Worm (Caenorhabditis elegans) whole organism, L2 larva: Measurements from ENCODE around the gene skpo-1.
A peak's percentile ranks its signal among the peaks of the same experiment; 100 is the strongest.

Source experiments
- C34F6.9 ChIP-seq: fragments of 150-350 bp; optimal IDR thresholded peaks from 2 replicates; lab custom pipeline; 2014; ENCODE audit warnings: missing biosample characterization, missing genetic modification characterization
- R02D3.7 ChIP-seq: fragments of 150-350 bp; optimal IDR thresholded peaks from 2 replicates; lab custom pipeline; 2014; ENCODE audit warnings: missing biosample characterization, missing genetic modification characterization
- ZK546.5 ChIP-seq: sonication (generic microtip); optimal IDR thresholded peaks from 2 replicates; lab custom pipeline; 2017; ENCODE audit warnings: missing biosample characterization, missing genetic modification characterization
- alr-1 ChIP-seq: fragments of 150-350 bp; optimal IDR thresholded peaks from 2 replicates; lab custom pipeline; 2014; ENCODE audit warnings: missing biosample characterization, missing genetic modification characterization
- blmp-1 ChIP-seq: sonication (generic microtip); optimal IDR thresholded peaks from 2 replicates; lab custom pipeline; 2017; ENCODE audit warnings: missing genetic modification characterization, mild to moderate bottlenecking, missing compliant biosample characterization, antibody characterized with exemption, moderate library complexity; ENCODE audit not compliant: insufficient read depth
- ceh-16 ChIP-seq: fragments of 150-350 bp; optimal IDR thresholded peaks from 2 replicates; lab custom pipeline; 2014; ENCODE audit warnings: missing biosample characterization, missing genetic modification characterization
- dmd-4 ChIP-seq: sonication (generic microtip); optimal IDR thresholded peaks from 2 replicates; lab custom pipeline; 2017; ENCODE audit warnings: missing biosample characterization, missing genetic modification characterization
- egl-27 ChIP-seq: sonication (generic microtip); optimal IDR thresholded peaks from 3 replicates; lab custom pipeline; 2017; ENCODE audit warnings: missing biosample characterization, missing genetic modification reagents, missing genetic modification characterization
- elt-1 ChIP-seq: fragments of 150-350 bp; optimal IDR thresholded peaks from 2 replicates; lab custom pipeline; 2014; ENCODE audit warnings: missing biosample characterization, missing genetic modification characterization
- elt-3 ChIP-seq: sonication (generic microtip); optimal IDR thresholded peaks from 2 replicates; lab custom pipeline; 2017; ENCODE audit warnings: missing biosample characterization, missing genetic modification characterization
- fos-1 ChIP-seq: fragments of 150-350 bp; optimal IDR thresholded peaks from 2 replicates; lab custom pipeline; 2014; ENCODE audit warnings: missing biosample characterization, missing genetic modification characterization
- gmeb-1 ChIP-seq: fragments of 150-350 bp; optimal IDR thresholded peaks from 2 replicates; lab custom pipeline; 2014; ENCODE audit warnings: missing biosample characterization, missing genetic modification characterization
- lin-39 ChIP-seq: fragments of 150-350 bp; optimal IDR thresholded peaks from 2 replicates; lab custom pipeline; 2014; ENCODE audit warnings: missing biosample characterization, missing genetic modification reagents, missing genetic modification characterization
- mab-5 ChIP-seq: fragments of 150-350 bp; optimal IDR thresholded peaks from 2 replicates; lab custom pipeline; 2014; ENCODE audit warnings: missing biosample characterization, missing genetic modification characterization
- nhr-10 ChIP-seq: sonication (generic microtip); optimal IDR thresholded peaks from 2 replicates; lab custom pipeline; 2017; ENCODE audit warnings: missing biosample characterization, missing genetic modification characterization
- nhr-129 ChIP-seq: fragments of 150-350 bp; optimal IDR thresholded peaks from 2 replicates; lab custom pipeline; 2014; ENCODE audit warnings: missing biosample characterization, missing genetic modification characterization
- nhr-23 ChIP-seq: fragments of 150-350 bp; optimal IDR thresholded peaks from 2 replicates; lab custom pipeline; 2014; ENCODE audit warnings: missing biosample characterization, missing genetic modification reagents, missing genetic modification characterization
- nhr-237 ChIP-seq: fragments of 150-350 bp; optimal IDR thresholded peaks from 2 replicates; lab custom pipeline; 2014; ENCODE audit warnings: missing biosample characterization, missing genetic modification characterization
- nhr-25 ChIP-seq: fragments of 150-350 bp; sonication (generic microtip); optimal IDR thresholded peaks from 3 replicates; lab custom pipeline; 2014; ENCODE audit warnings: missing biosample characterization, missing genetic modification characterization
- nhr-77 ChIP-seq: fragments of 150-350 bp; optimal IDR thresholded peaks from 2 replicates; lab custom pipeline; 2014; ENCODE audit warnings: missing biosample characterization, missing genetic modification characterization
- sem-4 ChIP-seq: fragments of 150-350 bp; optimal IDR thresholded peaks from 2 replicates; lab custom pipeline; 2014; ENCODE audit warnings: missing biosample characterization, missing genetic modification reagents, missing genetic modification characterization
- skn-1 ChIP-seq: sonication (generic microtip); optimal IDR thresholded peaks from 2 replicates; lab custom pipeline; 2017; ENCODE audit warnings: missing biosample characterization, missing genetic modification characterization
- sma-3 ChIP-seq: sonication (generic microtip); optimal IDR thresholded peaks from 2 replicates; lab custom pipeline; 2016; ENCODE audit warnings: missing genetic modification reagents, missing genetic modification characterization, missing compliant biosample characterization
- sma-9 ChIP-seq, 2 experiments: fragments of 150-350 bp in 1 of 2; sonication (generic microtip) in 1 of 2; optimal IDR thresholded peaks; 2 replicates each; lab custom pipeline; 2014 to 2016; ENCODE audit warnings: missing genetic modification characterization in 2 of 2, mild to moderate bottlenecking in 1 of 2, missing biosample characterization in 1 of 2, missing compliant biosample characterization in 1 of 2, missing genetic modification reagents in 1 of 2, moderate library complexity in 1 of 2
- snpc-4 ChIP-seq: fragments of 150-350 bp; optimal IDR thresholded peaks from 2 replicates; lab custom pipeline; 2014; ENCODE audit warnings: missing biosample characterization, missing genetic modification characterization
- unc-55 ChIP-seq: fragments of 150-350 bp; sonication (generic microtip); optimal IDR thresholded peaks from 3 replicates; lab custom pipeline; 2014; ENCODE audit warnings: missing biosample characterization, missing genetic modification reagents, missing genetic modification characterization
- unc-62 ChIP-seq: fragments of 150-350 bp; optimal IDR thresholded peaks from 2 replicates; lab custom pipeline; 2014; ENCODE audit warnings: missing biosample characterization, missing genetic modification reagents, missing genetic modification characterization
- zag-1 ChIP-seq: fragments of 150-350 bp; optimal IDR thresholded peaks from 2 replicates; lab custom pipeline; 2014; ENCODE audit warnings: missing biosample characterization, missing genetic modification characterization
- ztf-1 ChIP-seq: fragments of 200-800 bp; sonication (Bioruptor generic); conservative IDR thresholded peaks from 2 replicates; pipeline ENCODE4 v1.3.6; 2022; ENCODE audit warnings: missing genetic modification characterization, missing compliant biosample characterization
- ztf-11 ChIP-seq: sonication (generic microtip); optimal IDR thresholded peaks from 2 replicates; lab custom pipeline; 2017; ENCODE audit warnings: missing biosample characterization, missing genetic modification characterization
- ztf-4 ChIP-seq: fragments of 150-350 bp; optimal IDR thresholded peaks from 2 replicates; lab custom pipeline; 2014; ENCODE audit warnings: missing biosample characterization, missing genetic modification characterization

Gene skpo-1

ce11 chrII:8404748-8405147, at the start of gene skpo-1:
TSS of gene skpo-1 (minus strand) at chrII:8404848.
- TF ChIP-seq zag-1 (tag; lab: Kevin White, UChicago): no peak
- TF ChIP-seq unc-62 (GFP tag; lab: Kevin White, UChicago): no peak
- no peak for TF ChIP-seq dmd-4 (tag; lab: Kevin White, UChicago)

DNA sequence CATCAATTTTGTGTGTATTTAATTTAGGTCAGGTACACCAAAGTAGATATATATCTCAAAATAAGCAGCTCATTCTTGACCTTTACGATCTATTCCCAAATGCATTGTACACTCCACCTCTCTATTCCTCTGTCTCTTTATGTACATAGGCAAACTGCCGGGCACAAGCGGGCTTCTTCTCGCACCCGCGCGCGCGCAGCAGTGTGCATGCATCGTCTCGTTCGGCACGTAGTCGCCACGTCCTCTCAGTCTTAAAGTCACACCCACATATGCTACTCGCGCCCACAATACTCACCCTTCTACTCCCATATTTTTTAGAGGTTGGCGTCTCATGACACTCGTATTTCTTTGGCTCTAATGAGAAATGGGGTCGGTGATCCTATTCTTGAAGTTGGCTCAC, 46.8 kb upstream of the skpo-1 start:
- peak; percentile 6 for TF ChIP-seq zag-1 (tag; lab: Kevin White, UChicago)
- TF ChIP-seq ztf-4 (tag; lab: Kevin White, UChicago): no peak
- peak; percentile 18 for TF ChIP-seq nhr-129
- TF ChIP-seq sma-9 (GFP tag; optimal IDR thresholded peaks at IDR 0.05; lab: Kevin White, UChicago): no peak
- no peak for TF ChIP-seq sma-9 (tag; optimal IDR thresholded peaks at IDR 0.05; lab: Kevin White, UChicago)
- no peak for TF ChIP-seq lin-39
- TF ChIP-seq R02D3.7 (tag; lab: Kevin White, UChicago): no peak
- TF ChIP-seq C34F6.9 (tag; lab: Kevin White, UChicago): peak; percentile 23
- TF ChIP-seq sma-3: no peak
- TF ChIP-seq nhr-237: no peak
- TF ChIP-seq gmeb-1: no peak
- TF ChIP-seq, all 48 proteins: peak for 3

ce11 chrII:8450750-8451149, 46.1 kb upstream of the skpo-1 start:
- TF ChIP-seq egl-27 (tag; lab: Kevin White, UChicago) (no peak), C34F6.9 (tag; lab: Kevin White, UChicago) (peak; percentile 19), sma-9 (GFP tag; optimal IDR thresholded peaks at IDR 0.05; lab: Kevin White, UChicago) (peak; percentile 21), sma-9 (tag; optimal IDR thresholded peaks at IDR 0.05; lab: Kevin White, UChicago) (no peak), nhr-129 (peak; percentile 67)

DNA sequence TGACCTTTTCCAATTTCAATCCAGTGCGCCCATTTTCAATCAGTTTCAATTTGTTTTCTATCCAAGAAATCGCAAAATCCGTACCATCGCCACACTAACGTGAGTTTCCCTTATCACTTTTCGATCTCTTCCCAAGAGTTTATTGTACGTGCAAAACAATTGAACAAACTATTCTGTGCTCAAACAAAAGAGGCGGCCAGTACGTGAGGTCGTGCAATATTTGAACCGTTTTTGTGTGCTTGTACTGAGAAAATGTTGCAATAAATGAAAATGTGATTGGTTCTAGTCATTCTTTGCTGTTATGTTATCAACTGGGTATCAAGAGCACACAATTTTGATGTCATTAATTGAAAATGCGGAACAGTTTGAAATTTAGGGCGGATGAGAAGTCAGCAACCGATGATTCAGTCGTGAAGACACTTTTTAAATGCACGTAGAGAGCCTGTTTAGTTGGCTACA, 45.0 kb upstream of the skpo-1 start, which contains the start of gene F22B5.4:
Gene F22B5.4, plus strand, starts transcription at position 51 of the 459 bp plus-strand sequence.
- no peak for TF ChIP-seq alr-1 (tag; lab: Kevin White, UChicago)
- peak; percentile 27 for TF ChIP-seq fos-1

ce11 chrII:8446731-8447130, 42.1 kb upstream of the skpo-1 start, which contains the start of gene cut-3:
TSS of gene cut-3 (minus strand) at chrII:8446831.
- no peak for TF ChIP-seq unc-55
- no peak for TF ChIP-seq sma-9 (GFP tag; optimal IDR thresholded peaks at IDR 0.05; lab: Kevin White, UChicago)
- TF ChIP-seq sma-9 (tag; optimal IDR thresholded peaks at IDR 0.05; lab: Kevin White, UChicago): no peak
- no peak for TF ChIP-seq ceh-16 (tag; lab: Kevin White, UChicago)
- TF ChIP-seq nhr-10: no peak
- TF ChIP-seq nhr-77 (tag; lab: Kevin White, UChicago): no peak
- TF ChIP-seq skn-1 (tag; lab: Kevin White, UChicago): no peak
- TF ChIP-seq snpc-4 (tag; lab: Kevin White, UChicago): no peak
- no peak for TF ChIP-seq elt-3
- no peak for TF ChIP-seq ztf-11
- TF ChIP-seq fos-1: no peak
- no peak for TF ChIP-seq zag-1 (tag; lab: Kevin White, UChicago)
- TF ChIP-seq alr-1 (tag; lab: Kevin White, UChicago): no peak
- TF ChIP-seq nhr-237: no peak
- no peak for TF ChIP-seq ZK546.5 (tag; lab: Kevin White, UChicago)
- TF ChIP-seq, all 48 proteins: peak for 0

ce11 chrII:8444007-8444406, 39.4 kb upstream of the skpo-1 start, which contains the start of gene evl-20:
TSS of gene evl-20 (plus strand) at chrII:8444307.
- TF ChIP-seq skn-1 (tag; lab: Kevin White, UChicago): no peak
- no peak for TF ChIP-seq blmp-1 (tag; lab: Kevin White, UChicago)
- TF ChIP-seq nhr-25: no peak

DNA sequence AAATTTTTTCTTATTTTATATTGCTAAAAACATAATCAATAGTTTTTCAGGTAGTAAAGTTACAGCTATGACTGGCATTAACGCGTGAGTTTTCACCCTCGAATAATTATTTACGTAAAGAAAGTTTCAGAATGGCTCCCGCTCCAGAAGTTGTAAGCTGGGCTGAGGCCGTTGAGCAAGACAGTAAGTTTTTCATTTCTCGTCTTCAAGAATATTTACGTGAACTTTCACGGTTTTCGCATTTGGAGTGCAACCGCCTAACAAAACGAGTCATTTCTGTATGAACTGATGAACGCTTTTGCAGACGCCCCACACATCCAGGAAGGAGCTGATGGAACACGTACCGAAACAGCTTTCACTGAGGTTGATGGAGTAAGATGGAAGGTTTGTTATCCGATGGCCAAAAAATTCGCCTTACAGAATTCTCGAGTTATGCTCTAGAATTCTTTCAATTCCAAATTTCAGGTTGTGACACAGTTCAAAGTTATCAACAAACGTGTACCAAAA, 38.1 kb upstream of the skpo-1 start, which contains the start of gene eif-3.G:
Gene eif-3.G, plus strand, starts transcription at position 51 of the 507 bp plus-strand sequence.
- TF ChIP-seq sem-4 (tag; lab: Kevin White, UChicago): no peak
- no peak for TF ChIP-seq nhr-77 (tag; lab: Kevin White, UChicago)
- TF ChIP-seq ztf-1 (GFP tag; lab: Robert Waterston, UW): no peak
- TF ChIP-seq ztf-11: no peak
- TF ChIP-seq blmp-1 (tag; lab: Kevin White, UChicago): no peak
- no peak for TF ChIP-seq snpc-4 (tag; lab: Kevin White, UChicago)
- no peak for TF ChIP-seq mab-5
- TF ChIP-seq nhr-25: no peak
- no peak for TF ChIP-seq gmeb-1
- no peak for TF ChIP-seq nhr-23 (tag; lab: Kevin White, UChicago)
- no peak for TF ChIP-seq elt-1 (tag; lab: Kevin White, UChicago)
- TF ChIP-seq sma-3: no peak
- TF ChIP-seq skn-1 (tag; lab: Kevin White, UChicago): no peak
